Fruit fly (Drosophila melanogaster) whole organism, larva: ENCODE measurements around the gene Tbh.

Experiments used
- noc ChIP-seq: fragments of 200-800 bp; sonication (Bioruptor generic); optimal IDR thresholded peaks from 3 replicates; lab custom pipeline; 2019; ENCODE audit warnings: missing biosample characterization, mild to moderate bottlenecking, missing genetic modification characterization, moderate library complexity

Gene Tbh

DNA sequence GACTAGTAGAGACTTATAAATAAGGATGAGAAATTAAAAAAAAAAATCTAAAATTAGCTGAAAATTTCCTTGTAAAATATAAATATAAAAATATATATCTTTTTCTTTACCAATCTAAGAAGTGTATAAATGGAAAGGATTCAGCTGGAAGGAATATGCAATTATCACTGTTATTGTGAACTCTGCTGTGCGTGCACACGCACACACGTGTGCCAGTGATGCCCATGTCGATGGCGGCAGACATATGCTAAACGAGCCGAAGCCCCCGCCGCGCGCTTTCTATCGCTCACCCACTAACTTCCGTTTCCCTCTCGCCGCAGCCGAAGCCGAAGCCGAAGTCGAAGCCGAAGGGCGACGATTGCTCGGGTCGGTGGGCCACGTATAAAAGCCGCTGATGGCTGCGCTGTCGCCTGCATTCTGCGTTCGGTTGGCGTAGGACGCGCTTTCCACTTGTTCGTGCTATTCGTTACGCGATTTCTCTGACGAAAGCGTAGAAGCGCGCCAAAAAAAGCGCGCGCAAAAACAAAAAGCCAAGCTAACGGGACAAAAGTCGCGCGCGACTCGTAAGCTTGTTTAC, at the start of gene Tbh:
Tbh (plus strand) TSS at position 527 of the 577 bp plus-strand sequence.
- TF ChIP-seq noc = no peak

DNA sequence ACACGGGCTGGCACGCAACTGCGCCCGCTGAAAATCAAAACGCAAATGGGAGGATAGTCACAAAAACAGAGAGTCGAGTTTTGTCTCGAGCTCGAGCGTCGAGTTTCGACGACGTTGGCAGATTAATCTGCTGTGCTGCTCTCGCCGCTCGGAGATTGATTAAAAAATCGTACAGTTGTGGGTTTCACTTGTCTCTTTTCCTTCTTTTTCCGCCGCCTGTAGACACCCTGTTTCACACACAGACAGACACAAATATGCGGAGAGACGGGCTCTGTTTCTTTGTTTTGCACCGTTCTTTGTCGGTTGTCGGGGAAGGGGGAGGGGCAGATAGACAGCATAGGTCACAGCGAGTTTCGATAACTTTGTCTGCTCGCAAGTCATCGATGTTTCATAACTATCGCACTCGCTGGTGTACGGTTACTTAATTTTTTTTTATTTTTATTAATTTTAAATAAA, 48.6 kb upstream of the Tbh start, which contains the start of gene orion:
orion (minus strand) TSS at position 51 of the 456 bp plus-strand sequence.
- no peak for TF ChIP-seq noc

DNA sequence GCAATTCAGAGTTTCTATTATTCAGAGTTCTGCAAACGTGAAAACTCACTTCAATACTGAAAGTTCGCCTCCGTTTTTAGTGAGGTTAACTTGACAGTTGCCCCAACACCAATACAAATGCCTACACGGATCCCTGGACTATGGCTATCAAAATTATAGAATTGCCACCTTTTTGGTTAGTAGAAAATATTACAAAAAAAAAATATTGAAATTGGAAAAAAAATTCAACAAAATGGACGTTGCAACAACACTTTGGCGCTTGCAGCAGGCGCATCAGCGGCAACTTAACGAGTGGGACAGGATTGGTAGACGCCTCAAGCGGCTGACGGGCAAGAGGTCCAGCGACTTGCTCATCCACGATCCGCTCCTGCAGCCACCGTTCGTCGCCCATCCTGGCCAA, 39.6 kb upstream of the Tbh start, which contains the start of the genes CG15332 and CG15330:
CG15332 (minus strand) TSS at position 101 of the 400 bp plus-strand sequence.
CG15330 (plus strand) TSS at position 175 of the 400 bp plus-strand sequence.
- TF ChIP-seq noc = no peak

DNA sequence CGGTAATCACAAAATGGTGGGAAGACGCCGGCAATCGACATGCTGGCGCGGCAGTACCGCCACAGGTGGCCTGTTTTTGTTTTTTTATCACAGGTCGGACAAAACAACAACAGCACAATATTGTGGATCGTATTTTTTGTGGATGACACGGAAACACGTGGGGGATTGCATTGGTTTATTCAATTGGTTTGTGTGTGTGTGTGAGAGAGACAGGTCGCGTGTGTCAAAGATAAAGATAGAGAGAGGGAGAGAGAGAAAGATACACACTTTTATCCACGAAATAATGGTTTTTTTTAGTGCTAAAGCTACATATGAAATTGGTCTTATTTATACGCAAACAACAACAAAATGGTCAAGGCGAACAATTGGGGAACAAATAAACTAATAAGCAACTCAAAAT, 36.5 kb upstream of the Tbh start:
- TF ChIP-seq noc = no peak

DNA sequence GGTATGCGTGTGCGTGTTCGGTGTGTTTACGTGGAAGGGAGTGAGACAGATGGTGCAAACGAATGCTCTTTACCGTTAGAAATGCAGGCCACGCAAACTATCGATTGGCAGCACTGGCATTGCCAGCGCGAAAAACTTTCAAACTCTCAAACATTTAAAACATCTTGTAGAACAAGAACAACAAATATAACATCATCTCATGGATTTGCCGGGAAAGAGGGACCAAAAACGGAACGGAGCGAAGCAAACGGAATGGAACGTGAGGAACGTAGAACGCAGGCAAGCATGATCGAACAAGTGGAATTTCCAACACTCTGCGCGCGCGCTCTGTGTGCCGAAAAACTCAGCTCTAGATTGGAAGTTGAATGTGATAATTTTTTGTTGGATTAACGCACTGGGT, 36.0 kb upstream of the Tbh start:
- no peak for TF ChIP-seq noc

DNA sequence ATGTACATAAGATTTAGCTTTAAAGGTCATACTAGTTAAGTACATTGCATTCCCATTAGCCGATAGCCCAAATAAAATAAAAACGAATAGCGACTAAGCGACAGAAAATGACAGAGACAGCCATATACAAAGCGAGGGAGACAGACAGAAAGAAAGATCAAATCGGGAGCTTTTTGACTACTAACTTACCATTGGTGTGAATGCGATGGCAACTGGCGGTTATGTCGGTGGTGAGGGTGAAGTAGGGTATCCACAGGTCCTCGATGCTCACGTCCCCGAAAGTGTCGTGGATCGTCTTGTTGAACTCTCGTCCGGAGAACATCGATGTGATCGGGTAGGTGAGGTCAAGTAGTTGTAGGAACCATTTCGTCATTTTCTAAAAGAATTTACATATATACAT, 34.5 kb upstream of the Tbh start:
- TF ChIP-seq noc = no peak

DNA sequence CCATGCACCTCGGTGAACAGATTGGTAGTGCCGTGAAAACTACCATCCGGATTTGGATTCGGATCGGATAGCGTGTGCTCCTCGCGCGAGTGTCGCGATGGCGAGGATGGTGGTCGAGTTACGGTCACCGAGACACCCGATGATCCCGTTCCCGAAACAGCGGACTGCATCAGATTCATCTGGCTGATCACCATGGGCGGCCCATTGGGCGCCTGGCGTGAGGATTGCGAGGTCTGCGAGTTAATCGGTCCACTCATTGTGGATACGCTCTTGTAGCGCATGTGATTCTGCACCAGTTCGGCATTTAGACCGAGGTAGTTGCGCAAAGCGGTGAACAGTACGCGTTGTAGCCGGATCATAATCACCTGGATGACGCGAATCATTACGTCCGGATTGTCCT, 31.8 kb upstream of the Tbh start, which contains the start of gene sn:
sn (plus strand) TSS at position 301 of the 400 bp plus-strand sequence.
- no peak for TF ChIP-seq noc

DNA sequence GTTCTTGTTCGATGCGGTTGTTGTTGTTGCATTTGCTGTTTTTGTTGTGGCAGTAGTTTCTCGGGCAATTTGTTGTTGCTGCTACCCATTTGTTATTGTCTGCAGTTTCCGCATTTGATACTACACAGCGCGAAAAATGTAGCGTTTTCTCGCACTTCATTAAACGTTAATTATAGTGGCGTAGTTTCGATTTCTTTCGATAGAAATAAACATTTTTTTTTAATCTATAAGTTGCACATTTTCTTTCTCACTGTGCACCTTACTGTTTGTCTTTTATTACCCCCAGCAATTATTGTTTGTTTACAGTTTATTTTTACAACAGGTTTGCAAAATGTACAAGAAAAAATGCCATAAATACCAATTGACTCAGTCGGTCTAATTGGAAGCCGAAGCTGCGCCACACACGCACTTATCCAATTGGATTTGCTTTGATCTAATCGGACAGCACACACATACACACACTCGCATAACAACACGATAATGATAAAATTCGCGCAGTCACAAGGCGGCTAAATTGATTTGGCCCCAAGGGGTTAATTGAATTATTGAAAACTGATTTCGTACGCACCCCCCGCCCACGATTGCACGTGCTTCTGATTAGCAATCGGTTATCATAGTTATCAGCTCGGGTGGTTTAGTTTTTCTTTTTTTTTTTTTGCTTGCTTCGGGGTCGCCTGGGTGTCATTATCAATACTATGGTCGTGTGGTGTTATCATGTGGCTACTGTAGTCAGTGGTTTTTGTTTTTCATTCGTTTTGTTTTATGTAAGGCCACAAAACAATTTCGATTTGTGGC, 29.5 kb upstream of the Tbh start:
- no peak for TF ChIP-seq noc

DNA sequence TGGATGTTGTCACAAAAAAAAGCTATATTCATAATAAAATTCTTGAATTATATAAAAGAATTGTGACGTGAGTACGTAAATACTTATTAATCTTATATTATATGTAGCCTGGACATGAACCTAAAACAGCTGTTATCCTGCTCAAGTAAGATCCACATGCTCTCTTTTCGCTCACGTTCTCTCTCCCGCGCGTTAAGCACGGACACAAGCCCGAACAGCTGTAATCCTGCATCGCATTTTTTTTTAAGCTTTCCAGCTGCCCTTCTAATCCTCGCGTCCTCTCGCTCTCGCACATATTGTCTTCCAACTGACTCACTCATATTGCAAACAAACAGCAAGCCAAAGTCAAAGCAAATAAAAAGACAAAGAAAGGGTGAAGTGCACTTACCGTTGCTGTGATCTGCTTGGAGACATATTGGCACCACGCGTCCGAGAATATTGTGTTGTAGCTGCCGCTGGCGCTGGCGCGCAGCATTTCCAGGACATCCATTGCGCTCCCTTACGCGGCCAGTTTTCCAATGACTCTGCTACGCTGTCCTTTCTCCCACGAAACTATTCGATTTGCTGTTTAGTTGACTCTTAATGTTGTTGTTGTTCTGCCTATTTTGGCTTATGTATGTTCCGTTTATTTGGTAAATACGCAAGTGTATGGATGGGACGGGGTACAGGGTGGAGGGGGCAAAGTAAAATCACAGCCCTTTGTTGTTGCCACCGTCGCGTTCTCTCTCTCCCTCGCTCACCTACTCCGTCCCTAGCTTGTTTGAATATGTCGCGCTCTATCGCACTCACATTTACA, 28.2 kb upstream of the Tbh start:
- no peak for TF ChIP-seq noc

DNA sequence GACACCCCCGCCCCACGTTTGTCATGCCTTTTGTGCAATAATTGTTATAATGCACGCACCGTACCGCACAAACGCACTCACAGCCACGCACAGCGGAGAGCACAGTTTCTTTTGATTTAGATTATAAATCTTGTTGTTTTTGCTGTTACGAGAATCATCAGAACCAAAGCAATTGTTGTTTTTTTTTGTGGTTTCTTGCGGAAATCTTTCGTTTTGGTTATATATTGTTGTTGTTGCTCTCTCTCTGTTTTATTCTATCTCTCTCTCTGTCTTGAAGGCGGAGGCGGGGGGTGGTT, 27.7 kb upstream of the Tbh start:
- no peak for TF ChIP-seq noc

DNA sequence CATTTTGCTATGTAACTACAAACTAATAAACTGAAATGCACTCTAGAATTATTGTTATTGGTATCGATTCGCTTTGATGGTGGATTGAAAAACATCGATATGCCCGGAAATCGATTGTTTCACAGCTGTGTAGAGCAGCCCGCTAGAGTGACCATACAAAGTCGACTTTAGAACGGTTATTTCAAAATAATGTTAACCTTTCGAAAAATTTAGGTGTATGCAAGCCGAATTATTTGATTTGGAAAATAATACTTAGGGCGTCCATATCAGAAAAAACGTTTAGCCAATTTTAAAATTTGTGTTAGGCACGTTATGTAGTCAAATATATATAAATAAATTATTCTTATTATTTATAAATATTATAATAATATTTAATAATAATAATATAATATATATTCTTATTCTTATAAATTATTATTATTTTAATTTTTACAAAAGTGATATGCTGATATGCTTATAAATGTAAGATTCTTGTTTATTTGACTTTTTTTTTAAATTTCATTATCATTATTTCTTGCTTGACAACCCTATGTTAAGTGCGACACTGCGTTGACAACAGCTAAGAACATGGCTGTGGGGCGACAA, 27.2 kb upstream of the Tbh start, which contains the start of gene sws:
sws (minus strand) TSS at position 22 of the 585 bp plus-strand sequence.
- peak; percentile 20 for TF ChIP-seq noc

DNA sequence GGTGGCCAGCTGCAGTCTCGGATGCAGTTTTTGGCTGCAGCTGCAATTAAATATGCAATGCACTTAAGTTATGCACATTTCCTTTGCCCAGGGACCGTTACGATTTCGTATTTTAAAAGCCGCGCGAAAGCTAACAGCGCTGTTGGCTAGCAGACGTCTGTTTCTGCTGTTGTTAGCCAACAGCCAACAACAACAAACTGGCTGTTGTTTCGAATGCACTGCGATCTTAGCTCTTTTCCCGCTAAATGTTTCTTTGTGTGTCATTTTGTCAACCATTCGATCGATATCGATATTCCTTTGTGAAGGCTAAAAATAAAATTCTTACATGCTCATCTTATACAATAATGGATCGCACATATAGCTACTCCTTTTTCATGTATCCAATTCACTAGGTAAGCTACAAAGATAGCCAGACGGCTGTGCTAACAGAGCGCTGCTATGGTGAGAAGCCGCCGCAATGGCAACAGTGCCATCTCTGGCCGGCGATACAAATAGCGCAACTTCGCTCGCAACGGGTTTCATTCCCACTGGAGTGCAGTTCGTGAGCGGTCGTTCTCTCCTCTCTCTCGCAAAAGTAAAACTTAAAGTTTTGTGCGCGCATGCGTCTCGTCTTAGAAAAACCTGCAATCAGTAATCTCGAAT, 26.2 kb upstream of the Tbh start:
- no peak for TF ChIP-seq noc

DNA sequence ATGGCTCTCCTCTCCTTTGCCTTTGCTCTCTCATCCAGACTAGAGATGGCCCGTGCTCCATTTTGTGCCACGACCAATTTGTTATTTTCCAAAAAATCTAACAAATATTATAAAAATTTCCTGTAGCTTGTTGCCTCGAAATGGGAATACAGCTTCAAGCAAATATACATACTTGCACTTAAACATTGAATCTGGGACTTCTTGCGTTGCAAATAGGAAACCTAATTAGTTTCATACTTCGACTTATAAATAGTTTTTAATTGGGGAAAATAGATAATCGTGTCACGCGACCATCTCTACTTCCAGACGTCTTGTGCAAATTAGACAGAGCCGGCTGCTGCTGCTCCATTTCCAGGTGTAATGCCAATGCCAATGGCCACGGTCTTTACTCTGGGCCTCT, 25.1 kb upstream of the Tbh start:
- TF ChIP-seq noc = peak; percentile 48

DNA sequence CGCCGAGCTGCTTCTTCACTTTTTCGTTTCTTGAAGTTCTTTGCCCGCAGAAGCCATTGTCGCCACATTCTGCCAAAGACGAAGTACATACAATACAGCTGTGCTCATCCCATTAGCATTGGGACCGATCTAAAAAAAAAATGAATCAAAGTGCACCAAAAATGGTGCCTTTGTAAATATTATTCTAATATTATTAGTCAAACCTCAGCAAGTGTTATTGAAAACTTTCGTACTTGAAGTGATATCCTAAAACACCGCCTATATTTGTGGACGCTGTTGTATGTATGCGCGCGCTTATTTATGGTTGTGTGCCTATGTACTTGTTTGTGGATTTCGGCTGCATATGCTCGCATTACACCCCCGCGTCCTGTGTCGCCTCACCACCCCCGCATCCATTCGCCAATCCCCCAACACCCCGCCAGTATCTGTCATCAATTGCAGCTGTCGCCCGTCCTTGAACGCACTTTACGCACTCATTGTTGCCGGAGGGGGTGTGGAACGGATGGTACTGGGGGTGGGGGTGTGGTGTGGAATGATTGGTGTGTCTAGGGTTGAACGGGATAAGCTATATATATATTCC, 23.0 kb upstream of the Tbh start:
- peak; percentile 49 for TF ChIP-seq noc

DNA sequence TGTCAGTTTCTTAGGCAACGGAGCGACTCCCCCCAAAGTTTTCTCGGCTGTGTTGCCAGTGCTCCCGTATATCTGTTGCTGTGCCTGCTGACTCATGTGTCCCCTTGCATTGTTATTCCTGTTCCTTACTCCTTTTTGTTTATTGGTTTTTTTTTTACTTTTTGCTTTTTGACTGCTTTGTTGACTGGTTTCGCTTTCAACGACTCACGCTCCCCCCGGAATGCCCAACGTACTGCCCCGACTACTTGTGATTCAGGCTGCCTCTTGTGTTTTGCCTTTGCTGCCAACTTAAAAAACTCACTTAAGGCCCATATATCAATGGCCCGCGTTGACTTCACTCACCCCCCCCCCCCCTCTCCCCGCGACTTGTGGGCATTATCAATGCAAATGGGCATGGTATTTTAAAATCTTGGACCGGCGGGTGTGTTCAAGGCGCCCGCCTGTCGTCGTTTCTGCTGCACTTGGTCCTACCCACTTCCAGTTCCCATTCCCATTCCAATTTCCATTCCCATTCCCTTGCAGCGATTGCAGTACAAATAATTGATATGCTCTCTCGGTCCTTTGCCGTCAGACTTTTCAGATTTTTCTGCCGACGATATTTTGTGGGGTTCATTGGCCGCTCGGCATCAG, 22.1 kb upstream of the Tbh start:
- TF ChIP-seq noc = no peak
